Worm (Caenorhabditis elegans) whole organism, L1 larva: ENCODE results near the gene C05C10.2.

ENCODE experiments used
- aly-2 ChIP-seq: fragments of 150-350 bp; optimal IDR thresholded peaks from 2 replicates; lab custom pipeline; 2014; ENCODE audit warnings: missing biosample characterization, missing genetic modification characterization
- ama-1 ChIP-seq: fragments of 150-350 bp; optimal IDR thresholded peaks from 2 replicates; lab custom pipeline; 2014
- ceh-82 ChIP-seq, 3 experiments: fragments of 150-350 bp in 1 of 3; sonication (generic microtip) in 2 of 3; optimal IDR thresholded peaks; 2 replicates each; lab custom pipeline; 2014 to 2017; ENCODE audit warnings: missing biosample characterization in 3 of 3, missing genetic modification characterization in 3 of 3
- hlh-4 ChIP-seq: sonication (generic microtip); optimal IDR thresholded peaks from 2 replicates; lab custom pipeline; 2016; ENCODE audit warnings: mild to moderate bottlenecking, missing genetic modification characterization, missing compliant biosample characterization
- irx-1 ChIP-seq: sonication (generic microtip); optimal IDR thresholded peaks from 2 replicates; lab custom pipeline; 2016; ENCODE audit warnings: missing genetic modification characterization, missing compliant biosample characterization
- lin-35 ChIP-seq, 2 experiments: fragments of 150-350 bp; optimal IDR thresholded peaks; 2 replicates each; lab custom pipeline; 2014; ENCODE audit warnings: missing biosample characterization in 2 of 2, missing genetic modification characterization in 2 of 2, missing genetic modification reagents in 2 of 2
- lsy-2 ChIP-seq, 2 experiments: fragments of 150-350 bp; optimal IDR thresholded peaks; 2 replicates each; lab custom pipeline; 2014; ENCODE audit warnings: missing biosample characterization in 2 of 2, missing genetic modification characterization in 2 of 2
- nhr-28 ChIP-seq: fragments of 150-350 bp; optimal IDR thresholded peaks from 2 replicates; lab custom pipeline; 2014; ENCODE audit warnings: missing biosample characterization, missing genetic modification characterization
- unc-62 ChIP-seq: fragments of 150-350 bp; optimal IDR thresholded peaks from 2 replicates; lab custom pipeline; 2014; ENCODE audit warnings: missing biosample characterization, missing genetic modification reagents, missing genetic modification characterization
- zag-1 ChIP-seq: fragments of 150-350 bp; optimal IDR thresholded peaks from 2 replicates; lab custom pipeline; 2014; ENCODE audit warnings: missing biosample characterization, missing genetic modification characterization
- zip-4 ChIP-seq: fragments of 200-800 bp; sonication (Bioruptor generic); optimal IDR thresholded peaks from 2 replicates; lab custom pipeline; 2018; ENCODE audit warnings: mild to moderate bottlenecking, missing genetic modification characterization, moderate library complexity, missing compliant biosample characterization

ce11 chrII:9886216-9886615 is 35.8 kb upstream of the C05C10.2 start, which contains the start of gene algn-8:
- TF ChIP-seq lin-35 (GFP tag; optimal IDR thresholded peaks at IDR 0.05; lab: Kevin White, UChicago) (no peak), unc-62 (GFP tag; lab: Kevin White, UChicago) (no peak), lsy-2 (tag; optimal IDR thresholded peaks at IDR 0.05; lab: Kevin White, UChicago) (no peak), aly-2 (no peak), irx-1 (tag; lab: Kevin White, UChicago) (no peak), zip-4 (no peak), hlh-4 (no peak), ama-1 (no peak), zag-1 (tag; lab: Kevin White, UChicago) (no peak), ceh-82 (tag; optimal IDR thresholded peaks at IDR 0.05; lab: Kevin White, UChicago) (no peak), nhr-28 (tag; lab: Kevin White, UChicago) (no peak)
